Worm (Caenorhabditis elegans) whole organism, L2 larva: ENCODE results near the gene set-25.

Source experiments
- F13H6.1 ChIP-seq: sonication (generic microtip); optimal IDR thresholded peaks from 2 replicates; lab custom pipeline; 2016; ENCODE audit warnings: missing genetic modification characterization, missing compliant biosample characterization
- ceh-82 ChIP-seq: fragments of 150-350 bp; optimal IDR thresholded peaks from 2 replicates; lab custom pipeline; 2014; ENCODE audit warnings: missing biosample characterization, missing genetic modification characterization
- elt-3 ChIP-seq: sonication (generic microtip); optimal IDR thresholded peaks from 2 replicates; lab custom pipeline; 2017; ENCODE audit warnings: missing biosample characterization, missing genetic modification characterization
- mab-5 ChIP-seq: fragments of 150-350 bp; optimal IDR thresholded peaks from 2 replicates; lab custom pipeline; 2014; ENCODE audit warnings: missing biosample characterization, missing genetic modification characterization
- mdl-1 ChIP-seq, 2 experiments: fragments of 150-350 bp in 1 of 2; sonication (generic microtip) in 1 of 2; optimal IDR thresholded peaks; 2 replicates each; lab custom pipeline; 2017; ENCODE audit warnings: missing biosample characterization in 2 of 2, missing genetic modification characterization in 2 of 2
- nhr-12 ChIP-seq: fragments of 150-350 bp; optimal IDR thresholded peaks from 2 replicates; lab custom pipeline; 2014; ENCODE audit warnings: missing biosample characterization, missing genetic modification characterization
- skn-1 ChIP-seq: sonication (generic microtip); optimal IDR thresholded peaks from 2 replicates; lab custom pipeline; 2017; ENCODE audit warnings: missing biosample characterization, missing genetic modification characterization
- snpc-4 ChIP-seq: fragments of 150-350 bp; optimal IDR thresholded peaks from 2 replicates; lab custom pipeline; 2014; ENCODE audit warnings: missing biosample characterization, missing genetic modification characterization
- ztf-11 ChIP-seq: sonication (generic microtip); optimal IDR thresholded peaks from 2 replicates; lab custom pipeline; 2017; ENCODE audit warnings: missing biosample characterization, missing genetic modification characterization

ce11 chrIII:13258163-13258562, 34.7 kb downstream of the set-25 start:
- TF ChIP-seq mdl-1 (tag; optimal IDR thresholded peaks at IDR 0.05; lab: Kevin White, UChicago) (no peak), elt-3 (tag; lab: Kevin White, UChicago) (no peak), ceh-82 (tag; lab: Kevin White, UChicago) (no peak), snpc-4 (tag; lab: Kevin White, UChicago) (no peak), skn-1 (tag; lab: Kevin White, UChicago) (no peak), F13H6.1 (tag; lab: Kevin White, UChicago) (peak; percentile 22), nhr-12 (tag; lab: Kevin White, UChicago) (no peak), mab-5 (tag; lab: Kevin White, UChicago) (no peak), ztf-11 (tag; lab: Kevin White, UChicago) (no peak)
